Fruit fly (Drosophila melanogaster): Measurements from ENCODE around the gene CG13659.

Gene CG13659

dm6 chr3R:25300575-25300974 lies at the start of gene CG13659:
TSS of gene CG13659 (plus strand) at chr3R:25300891.
- TF ChIP-seq Dll (optimal IDR thresholded peaks at IDR 0.05) (no peak), usp (GFP tag; optimal IDR thresholded peaks at IDR 0.05) (no peak), psq (optimal IDR thresholded peaks at IDR 0.05) (no peak), pan (optimal IDR thresholded peaks at IDR 0.05) (no peak), EcR (GFP tag; optimal IDR thresholded peaks at IDR 0.05) (no peak), CG8478 (optimal IDR thresholded peaks at IDR 0.05) (no peak)

dm6 chr3R:25258628-25259240 lies 42.0 kb upstream of the CG13659 start, which contains the start of gene CG11857:
TSS of gene CG11857 (plus strand) at chr3R:25258898.
- TF ChIP-seq psq (optimal IDR thresholded peaks at IDR 0.05) (no peak), EcR (GFP tag; optimal IDR thresholded peaks at IDR 0.05) (no peak), pan (optimal IDR thresholded peaks at IDR 0.05) (no peak), usp (GFP tag; optimal IDR thresholded peaks at IDR 0.05) (no peak), Dll (optimal IDR thresholded peaks at IDR 0.05) (no peak)

- TF ChIP-seq CG8478 (optimal IDR thresholded peaks at IDR 0.05) = no peak
- no peak for TF ChIP-seq Dll (optimal IDR thresholded peaks at IDR 0.05)
- TF ChIP-seq EcR (GFP tag; optimal IDR thresholded peaks at IDR 0.05) = no peak
- no peak for TF ChIP-seq usp (GFP tag; optimal IDR thresholded peaks at IDR 0.05)
- no peak for TF ChIP-seq pan (optimal IDR thresholded peaks at IDR 0.05)
- TF ChIP-seq psq (optimal IDR thresholded peaks at IDR 0.05) = no peak
These were observed 40.0 kb upstream of the CG13659 start for dm6 chr3R:25260670-25261069.

dm6 chr3R:25262322-25262761 lies 38.3 kb upstream of the CG13659 start, which contains the start of the genes Kdsr and CG11858:
TSS of gene Kdsr (minus strand) at chr3R:25262498.
TSS of gene CG11858 (plus strand) at chr3R:25262741.
- no peak for TF ChIP-seq pan (optimal IDR thresholded peaks at IDR 0.05)
- no peak for TF ChIP-seq CG8478 (optimal IDR thresholded peaks at IDR 0.05)
- TF ChIP-seq Dll (optimal IDR thresholded peaks at IDR 0.05) = no peak
- TF ChIP-seq psq (optimal IDR thresholded peaks at IDR 0.05) = no peak
- TF ChIP-seq usp (GFP tag; optimal IDR thresholded peaks at IDR 0.05) = no peak
- no peak for TF ChIP-seq EcR (GFP tag; optimal IDR thresholded peaks at IDR 0.05)

dm6 chr3R:25265589-25266201 lies 35.0 kb upstream of the CG13659 start, which contains the start of the genes GlnRS and RIOK2:
TSS of gene GlnRS (minus strand) at chr3R:25265721.
TSS of gene RIOK2 (plus strand) at chr3R:25265844.
- TF ChIP-seq psq (optimal IDR thresholded peaks at IDR 0.05) = no peak
- TF ChIP-seq pan (optimal IDR thresholded peaks at IDR 0.05) = no peak
- no peak for TF ChIP-seq Dll (optimal IDR thresholded peaks at IDR 0.05)
- TF ChIP-seq CG8478 (optimal IDR thresholded peaks at IDR 0.05) = no peak
- TF ChIP-seq EcR (GFP tag; optimal IDR thresholded peaks at IDR 0.05) = no peak
- no peak for TF ChIP-seq usp (GFP tag; optimal IDR thresholded peaks at IDR 0.05)

dm6 chr3R:25266751-25267150 lies 33.9 kb upstream of the CG13659 start:
- no peak for TF ChIP-seq CG8478 (optimal IDR thresholded peaks at IDR 0.05)
- no peak for TF ChIP-seq Dll (optimal IDR thresholded peaks at IDR 0.05)
- no peak for TF ChIP-seq psq (optimal IDR thresholded peaks at IDR 0.05)
- no peak for TF ChIP-seq EcR (GFP tag; optimal IDR thresholded peaks at IDR 0.05)
- no peak for TF ChIP-seq usp (GFP tag; optimal IDR thresholded peaks at IDR 0.05)
- TF ChIP-seq pan (optimal IDR thresholded peaks at IDR 0.05) = no peak

- TF ChIP-seq pan (optimal IDR thresholded peaks at IDR 0.05) (no peak), usp (GFP tag; optimal IDR thresholded peaks at IDR 0.05) (no peak), EcR (GFP tag; optimal IDR thresholded peaks at IDR 0.05) (no peak), psq (optimal IDR thresholded peaks at IDR 0.05) (no peak), CG8478 (optimal IDR thresholded peaks at IDR 0.05) (no peak), Dll (optimal IDR thresholded peaks at IDR 0.05) (no peak)
These were observed 30.8 kb upstream of the CG13659 start, which contains the start of the genes CG11889 and CG11891 for dm6 chr3R:25269909-25270308. TSS of gene CG11889 (plus strand) at chr3R:25270209. TSS of gene CG11891 (plus strand) at chr3R:25270209.

- TF ChIP-seq Dll (optimal IDR thresholded peaks at IDR 0.05) = no peak
- no peak for TF ChIP-seq psq (optimal IDR thresholded peaks at IDR 0.05)
- TF ChIP-seq CG8478 (optimal IDR thresholded peaks at IDR 0.05) = no peak
- no peak for TF ChIP-seq pan (optimal IDR thresholded peaks at IDR 0.05)
- TF ChIP-seq usp (GFP tag; optimal IDR thresholded peaks at IDR 0.05) = no peak
- no peak for TF ChIP-seq EcR (GFP tag; optimal IDR thresholded peaks at IDR 0.05)
These were observed 27.2 kb upstream of the CG13659 start, which contains the start of gene CG11878 for dm6 chr3R:25273537-25273936. TSS of gene CG11878 (plus strand) at chr3R:25273837.

- TF ChIP-seq usp (GFP tag; optimal IDR thresholded peaks at IDR 0.05) (no peak), EcR (GFP tag; optimal IDR thresholded peaks at IDR 0.05) (no peak), psq (optimal IDR thresholded peaks at IDR 0.05) (no peak), pan (optimal IDR thresholded peaks at IDR 0.05) (no peak), CG8478 (optimal IDR thresholded peaks at IDR 0.05) (no peak), Dll (optimal IDR thresholded peaks at IDR 0.05) (no peak)
These were observed 25.4 kb upstream of the CG13659 start for dm6 chr3R:25275276-25275675.

dm6 chr3R:25277112-25277511 lies 23.6 kb upstream of the CG13659 start, which contains the start of gene CG10513:
TSS of gene CG10513 (minus strand) at chr3R:25277212.
- TF ChIP-seq EcR (GFP tag; optimal IDR thresholded peaks at IDR 0.05) (no peak), usp (GFP tag; optimal IDR thresholded peaks at IDR 0.05) (no peak), CG8478 (optimal IDR thresholded peaks at IDR 0.05) (no peak), pan (optimal IDR thresholded peaks at IDR 0.05) (no peak), psq (optimal IDR thresholded peaks at IDR 0.05) (no peak), Dll (optimal IDR thresholded peaks at IDR 0.05) (no peak)

- TF ChIP-seq CG8478 (optimal IDR thresholded peaks at IDR 0.05) = no peak
These were observed 20.8 kb upstream of the CG13659 start, which contains the start of gene CG10514 for dm6 chr3R:25279796-25280350. TSS of gene CG10514 (minus strand) at chr3R:25279846.

- TF ChIP-seq Dll (optimal IDR thresholded peaks at IDR 0.05) = no peak
- TF ChIP-seq usp (GFP tag; optimal IDR thresholded peaks at IDR 0.05) = no peak
- TF ChIP-seq psq (optimal IDR thresholded peaks at IDR 0.05) = no peak
- TF ChIP-seq EcR (GFP tag; optimal IDR thresholded peaks at IDR 0.05) = no peak
- TF ChIP-seq pan (optimal IDR thresholded peaks at IDR 0.05) = no peak
- no peak for TF ChIP-seq CG8478 (optimal IDR thresholded peaks at IDR 0.05)
These were observed 19.5 kb upstream of the CG13659 start, which contains the start of gene CG11892 for dm6 chr3R:25281165-25281564. TSS of gene CG11892 (plus strand) at chr3R:25281548.

Measured in whole organism.